Worm (Caenorhabditis elegans) whole organism, L4/young adult: ENCODE results near the gene srz-75.

Source experiments
- W03F9.2 ChIP-seq: fragments of 150-350 bp; optimal IDR thresholded peaks from 2 replicates; lab custom pipeline; 2014; ENCODE audit warnings: missing biosample characterization, missing genetic modification characterization
- him-1 ChIP-seq: sonication (generic microtip); optimal IDR thresholded peaks from 2 replicates; lab custom pipeline; 2016; ENCODE audit warnings: missing genotype, missing genetic modification reagents, missing genetic modification characterization, missing compliant biosample characterization

DNA sequence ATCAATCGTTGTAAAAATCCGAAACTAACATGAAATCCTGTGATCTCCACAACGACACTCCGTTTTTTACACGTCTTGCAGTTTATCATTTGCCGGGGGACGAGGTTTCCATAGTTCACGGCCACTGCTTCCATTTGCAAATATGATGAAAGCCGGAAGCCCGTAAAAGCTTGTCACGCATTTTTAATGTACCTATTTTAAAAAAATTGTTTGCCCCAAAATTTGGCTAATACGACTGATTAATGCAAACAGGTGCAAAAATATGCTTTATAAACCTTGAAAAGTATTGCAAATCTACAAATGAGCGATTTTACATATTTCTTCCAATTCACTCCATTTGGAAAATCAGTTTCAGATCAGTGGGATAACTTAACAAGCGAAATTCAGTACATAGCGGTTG lies 30.2 kb upstream of the srz-75 start, which contains the start of gene srz-61:
- TF ChIP-seq him-1 (no peak), W03F9.2 (tag; lab: Kevin White, UChicago) (no peak)
